Worm (Caenorhabditis elegans) whole organism, L4 larva: Measurements from ENCODE around the gene F46H5.2.

Experiments
- F10B5.3 ChIP-seq: sonication (generic microtip); optimal IDR thresholded peaks from 2 replicates; lab custom pipeline; 2016; ENCODE audit warnings: mild to moderate bottlenecking, missing genetic modification characterization, missing compliant biosample characterization
- F37D6.2 ChIP-seq: sonication (generic microtip); optimal IDR thresholded peaks from 2 replicates; lab custom pipeline; 2016; ENCODE audit warnings: mild to moderate bottlenecking, missing genetic modification characterization, missing compliant biosample characterization
- F49E8.2 ChIP-seq: sonication (generic microtip); optimal IDR thresholded peaks from 2 replicates; lab custom pipeline; 2016; ENCODE audit warnings: missing compliant biosample characterization, mild to moderate bottlenecking, missing genetic modification characterization, borderline replicate concordance
- T20F7.1 ChIP-seq: fragments of 200-800 bp; sonication (Bioruptor generic); optimal IDR thresholded peaks from 2 replicates; lab custom pipeline; 2018; ENCODE audit warnings: mild to moderate bottlenecking, missing genetic modification characterization, missing compliant biosample characterization
- ZK337.2 ChIP-seq: fragments of 200-800 bp; sonication (Bioruptor generic); IDR thresholded peaks from 2 replicates; pipeline ENCODE4 v1.3.6; 2022; ENCODE audit warnings: missing genetic modification reagents, missing genetic modification characterization, missing compliant biosample characterization
- aha-1 ChIP-seq: fragments of 150-350 bp; peaks from one replicate; lab custom pipeline; 2014; ENCODE audit warnings: missing biosample characterization, missing genetic modification characterization
- ama-1 ChIP-seq: fragments of 150-350 bp; optimal IDR thresholded peaks from 2 replicates; lab custom pipeline; 2014; ENCODE audit warnings: inconsistent platforms, mixed read lengths
- arid-1 ChIP-seq: fragments of 200-800 bp; sonication (Bioruptor generic); conservative IDR thresholded peaks from 2 replicates; pipeline ENCODE4 v1.3.6; 2022; ENCODE audit warnings: missing genetic modification reagents, missing genetic modification characterization, missing compliant biosample characterization
- ces-1 ChIP-seq: fragments of 150-350 bp; sonication (generic microtip); optimal IDR thresholded peaks from 4 replicates; lab custom pipeline; 2014; ENCODE audit warnings: missing biosample characterization, missing genetic modification reagents, missing genetic modification characterization
- cey-2 ChIP-seq: sonication (generic microtip); optimal IDR thresholded peaks from 3 replicates; lab custom pipeline; 2017; ENCODE audit warnings: missing genetic modification characterization, mild to moderate bottlenecking, missing compliant biosample characterization, antibody characterized with exemption, borderline replicate concordance; ENCODE audit not compliant: insufficient read depth
- daf-12 ChIP-seq: fragments of 150-350 bp; optimal IDR thresholded peaks from 2 replicates; lab custom pipeline; 2014; ENCODE audit warnings: missing biosample characterization, missing genetic modification reagents, missing genetic modification characterization
- daf-16 ChIP-seq, 3 experiments: sonication (generic microtip); optimal IDR thresholded peaks; 2 replicates each; lab custom pipeline; 2016 to 2017; ENCODE audit warnings: missing genetic modification characterization in 3 of 3, missing genetic modification reagents in 3 of 3, mild to moderate bottlenecking in 2 of 3, missing compliant biosample characterization in 2 of 3, missing biosample characterization in 1 of 3, moderate library complexity in 1 of 3
- daf-19 ChIP-seq: fragments of 200-800 bp; sonication (Bioruptor generic); conservative IDR thresholded peaks from 2 replicates; pipeline ENCODE4 v1.3.6; 2022; ENCODE audit warnings: missing genetic modification characterization, missing compliant biosample characterization
- dmd-6 ChIP-seq: fragments of 200-800 bp; sonication (Bioruptor generic); IDR thresholded peaks from 2 replicates; pipeline ENCODE4 v1.3.6; 2022; ENCODE audit warnings: missing genetic modification reagents, missing genetic modification characterization, missing compliant biosample characterization
- dmd-9 ChIP-seq: fragments of 200-800 bp; sonication (Bioruptor generic); IDR thresholded peaks from 2 replicates; pipeline ENCODE4 v1.3.6; 2022; ENCODE audit warnings: missing genetic modification reagents, missing genetic modification characterization, missing compliant biosample characterization
- dpl-1 ChIP-seq: fragments of 150-350 bp; optimal IDR thresholded peaks from 2 replicates; lab custom pipeline; 2014; ENCODE audit warnings: missing biosample characterization, missing genetic modification reagents, missing genetic modification characterization
- dve-1 ChIP-seq: sonication (generic microtip); optimal IDR thresholded peaks from 2 replicates; lab custom pipeline; 2017; ENCODE audit warnings: antibody characterized with exemption, mild to moderate bottlenecking, missing genetic modification characterization, missing compliant biosample characterization; ENCODE audit not compliant: insufficient read depth
- egl-27 ChIP-seq: sonication (generic microtip); optimal IDR thresholded peaks from 3 replicates; lab custom pipeline; 2017; ENCODE audit warnings: missing biosample characterization, missing genetic modification reagents, missing genetic modification characterization
- egl-43 ChIP-seq: fragments of 200-800 bp; sonication (Bioruptor generic); IDR thresholded peaks from 2 replicates; pipeline ENCODE4 v1.3.6; 2022; ENCODE audit warnings: missing genetic modification reagents, missing genetic modification characterization, missing compliant biosample characterization
- fkh-10 ChIP-seq: fragments of 150-350 bp; optimal IDR thresholded peaks from 2 replicates; lab custom pipeline; 2014; ENCODE audit warnings: missing biosample characterization, missing genetic modification reagents, missing genetic modification characterization
- fos-1 ChIP-seq: fragments of 150-350 bp; optimal IDR thresholded peaks from 2 replicates; lab custom pipeline; 2014; ENCODE audit warnings: missing biosample characterization, missing genetic modification characterization
- gei-8 ChIP-seq: fragments of 200-800 bp; sonication (Bioruptor generic); optimal IDR thresholded peaks from 2 replicates; lab custom pipeline; 2018; ENCODE audit warnings: mild to moderate bottlenecking, missing genetic modification characterization, missing compliant biosample characterization
- hlh-11 ChIP-seq: fragments of 200-800 bp; sonication (Bioruptor generic); optimal IDR thresholded peaks from 2 replicates; lab custom pipeline; 2018; ENCODE audit warnings: mild to moderate bottlenecking, missing genetic modification characterization, missing compliant biosample characterization
- hlh-30 ChIP-seq: sonication (generic microtip); optimal IDR thresholded peaks from 2 replicates; lab custom pipeline; 2017; ENCODE audit warnings: antibody characterized with exemption, mild to moderate bottlenecking, missing genetic modification characterization, missing compliant biosample characterization; ENCODE audit not compliant: insufficient read depth
- hmg-1.1 ChIP-seq: fragments of 200-800 bp; sonication (Bioruptor generic); IDR thresholded peaks from 2 replicates; pipeline ENCODE4 v1.3.6; 2022; ENCODE audit warnings: missing genetic modification reagents, missing genetic modification characterization, missing compliant biosample characterization
- jun-1 ChIP-seq: fragments of 150-350 bp; optimal IDR thresholded peaks from 2 replicates; lab custom pipeline; 2014; ENCODE audit warnings: missing biosample characterization, missing genetic modification reagents, missing genetic modification characterization
- lim-7 ChIP-seq: fragments of 200-800 bp; sonication (Bioruptor generic); IDR thresholded peaks from 2 replicates; pipeline ENCODE4 v1.3.6; 2022; ENCODE audit warnings: missing genetic modification characterization, missing compliant biosample characterization
- lir-3 ChIP-seq: sonication (generic microtip); optimal IDR thresholded peaks from 2 replicates; lab custom pipeline; 2016; ENCODE audit warnings: mild to moderate bottlenecking, missing genetic modification characterization, missing compliant biosample characterization
- mdl-1 ChIP-seq, 2 experiments: fragments of 150-350 bp in 1 of 2; sonication (generic microtip) in 1 of 2; optimal IDR thresholded peaks; 2 replicates each; lab custom pipeline; 2014 to 2017; ENCODE audit warnings: missing biosample characterization in 2 of 2, missing genetic modification characterization in 2 of 2
- mdt-29 ChIP-seq: fragments of 200-800 bp; sonication (Bioruptor generic); IDR thresholded peaks from 2 replicates; pipeline ENCODE4 v1.3.6; 2022; ENCODE audit warnings: missing genetic modification reagents, missing genetic modification characterization, missing compliant biosample characterization
- mep-1 ChIP-seq: fragments of 150-350 bp; sonication (generic microtip); optimal IDR thresholded peaks from 3 replicates; lab custom pipeline; 2014; ENCODE audit warnings: missing biosample characterization, missing genetic modification characterization
- mes-2 ChIP-seq: sonication (generic microtip); optimal IDR thresholded peaks from 2 replicates; lab custom pipeline; 2016; ENCODE audit warnings: missing genotype, mild to moderate bottlenecking, missing genetic modification characterization, missing compliant biosample characterization; ENCODE audit not compliant: poor library complexity, severe bottlenecking
- nhr-237 ChIP-seq: sonication (generic microtip); optimal IDR thresholded peaks from 2 replicates; lab custom pipeline; 2017; ENCODE audit warnings: missing biosample characterization, missing genetic modification characterization
- nhr-25 ChIP-seq: sonication (generic microtip); optimal IDR thresholded peaks from 2 replicates; lab custom pipeline; 2017; ENCODE audit warnings: missing genetic modification characterization, mild to moderate bottlenecking, missing compliant biosample characterization, antibody characterized with exemption, moderate library complexity, borderline replicate concordance; ENCODE audit not compliant: insufficient read depth
- nhr-28 ChIP-seq: fragments of 150-350 bp; optimal IDR thresholded peaks from 2 replicates; lab custom pipeline; 2014; ENCODE audit warnings: missing biosample characterization, missing genetic modification characterization
- nhr-42 ChIP-seq: fragments of 200-800 bp; sonication (Bioruptor generic); IDR thresholded peaks from 2 replicates; pipeline ENCODE4 v1.3.6; 2022; ENCODE audit warnings: missing genetic modification characterization, missing compliant biosample characterization
- nhr-48 ChIP-seq: sonication (generic microtip); optimal IDR thresholded peaks from 2 replicates; lab custom pipeline; 2016; ENCODE audit warnings: mild to moderate bottlenecking, missing genetic modification characterization, missing compliant biosample characterization
- nhr-6 ChIP-seq: fragments of 150-350 bp; optimal IDR thresholded peaks from 2 replicates; lab custom pipeline; 2014; ENCODE audit warnings: missing biosample characterization, missing genetic modification characterization
- pqm-1 ChIP-seq: sonication (generic microtip); optimal IDR thresholded peaks from 2 replicates; lab custom pipeline; 2017; ENCODE audit warnings: missing biosample characterization, missing genetic modification characterization
- rbr-2 ChIP-seq: sonication (generic microtip); optimal IDR thresholded peaks from 2 replicates; lab custom pipeline; 2016; ENCODE audit warnings: missing genotype, missing genetic modification characterization, missing compliant biosample characterization
- saeg-2 ChIP-seq: fragments of 200-800 bp; sonication (Bioruptor generic); IDR thresholded peaks from 2 replicates; pipeline ENCODE4 v1.3.6; 2022; ENCODE audit warnings: missing genetic modification reagents, missing genetic modification characterization, missing compliant biosample characterization
- set-16 ChIP-seq: fragments of 200-800 bp; sonication (Bioruptor generic); IDR thresholded peaks from 2 replicates; pipeline ENCODE4 v1.3.6; 2022; ENCODE audit warnings: missing genetic modification reagents, missing genetic modification characterization, missing compliant biosample characterization
- snpc-1.2 ChIP-seq: fragments of 200-800 bp; sonication (Bioruptor generic); IDR thresholded peaks from 2 replicates; pipeline ENCODE4 v1.3.6; 2022; ENCODE audit warnings: missing genetic modification reagents, missing genetic modification characterization, missing compliant biosample characterization
- tag-97 ChIP-seq: fragments of 200-800 bp; sonication (Bioruptor generic); IDR thresholded peaks from 2 replicates; pipeline ENCODE4 v1.3.6; 2022; ENCODE audit warnings: missing genetic modification characterization, missing compliant biosample characterization
- tra-1 ChIP-seq: fragments of 200-800 bp; sonication (Bioruptor generic); IDR thresholded peaks from 2 replicates; pipeline ENCODE4 v1.3.6; 2022; ENCODE audit warnings: missing genetic modification reagents, missing genetic modification characterization, missing compliant biosample characterization
- unc-39 ChIP-seq: sonication (generic microtip); optimal IDR thresholded peaks from 2 replicates; lab custom pipeline; 2017; ENCODE audit warnings: missing biosample characterization, missing genetic modification characterization
- zfp-2 ChIP-seq: sonication (generic microtip); optimal IDR thresholded peaks from 2 replicates; lab custom pipeline; 2016; ENCODE audit warnings: mild to moderate bottlenecking, missing genetic modification characterization, missing compliant biosample characterization
- ztf-7 ChIP-seq: fragments of 150-350 bp; optimal IDR thresholded peaks from 2 replicates; lab custom pipeline; 2014; ENCODE audit warnings: missing biosample characterization, missing genetic modification characterization

Gene F46H5.2

DNA sequence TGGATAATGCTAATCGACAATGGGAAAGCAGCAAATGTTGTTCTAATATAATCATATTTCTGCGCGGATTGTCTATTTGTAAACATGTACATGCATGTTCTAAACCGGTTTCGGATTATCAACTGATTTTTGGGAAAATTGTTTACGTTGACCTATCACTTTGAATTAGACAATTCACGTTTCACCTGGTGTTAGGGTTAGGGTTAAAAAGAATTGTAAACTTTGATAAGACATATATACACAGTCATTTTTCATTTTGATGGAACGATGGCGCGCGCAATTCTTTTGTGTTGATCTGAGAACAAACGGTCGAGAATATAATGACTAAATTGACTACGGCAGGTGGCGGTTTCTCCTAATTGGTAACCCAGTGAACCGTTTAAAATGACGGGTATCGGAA is 23.3 kb upstream of the F46H5.2 start:
- TF ChIP-seq T20F7.1 (GFP tag; lab: Kevin White, UChicago) (peak; percentile 12), nhr-42 (GFP tag; lab: Robert Waterston, UW) (no peak), dve-1 (tag; lab: Kevin White, UChicago) (peak; percentile 12), snpc-1.2 (GFP tag; lab: Robert Waterston, UW) (no peak), hlh-30 (tag; lab: Kevin White, UChicago) (peak; percentile 29), daf-16 (GFP tag; optimal IDR thresholded peaks at IDR 0.05; lab: Kevin White, UChicago) (no peak), daf-16 (tag; optimal IDR thresholded peaks at IDR 0.05; lab: Kevin White, UChicago) (peak; percentile 69), nhr-28 (peak; percentile 17), aha-1 (tag; lab: Kevin White, UChicago) (peak; percentile 71), mdl-1 (tag; optimal IDR thresholded peaks at IDR 0.05; lab: Kevin White, UChicago) (peak in 1 of 2 experiments; percentile 0)

DNA sequence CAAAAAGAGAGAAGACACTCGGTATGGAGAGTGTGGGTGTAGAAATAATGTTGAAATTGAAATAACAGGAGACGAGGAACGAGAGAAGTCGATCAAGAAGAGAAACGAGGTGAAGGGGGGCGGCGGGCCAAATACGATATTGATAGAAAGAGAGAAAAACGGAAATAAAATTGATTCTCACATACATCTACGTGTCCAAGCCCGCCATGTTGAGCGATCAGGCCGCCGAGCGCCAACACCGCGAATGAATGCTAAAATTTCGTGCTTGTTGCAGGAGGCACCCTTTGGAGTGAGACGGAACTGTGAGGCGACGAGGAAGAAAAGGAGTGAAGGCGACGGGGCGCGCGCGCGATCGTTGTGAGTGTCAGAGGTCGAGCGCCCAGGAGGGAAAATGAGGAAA is 22.6 kb upstream of the F46H5.2 start, which contains the start of gene F46H5.7:
TSS of gene F46H5.7 (minus strand) at position 106 of the 400 bp plus-strand sequence.
- TF ChIP-seq tag-97 (GFP tag; lab: Robert Waterston, UW) (no peak), nhr-28 (peak; percentile 25), hmg-1.1 (GFP tag; lab: Robert Waterston, UW) (no peak), fkh-10 (no peak), set-16 (GFP tag; lab: Robert Waterston, UW) (peak; percentile 77), ama-1 (lab: Kevin White, UChicago) (peak; percentile 10), ztf-7 (tag; lab: Kevin White, UChicago) (no peak), unc-39 (no peak), rbr-2 (tag; lab: Kevin White, UChicago) (no peak), daf-16 (GFP tag; optimal IDR thresholded peaks at IDR 0.05; lab: Kevin White, UChicago) (no peak), daf-16 (tag; optimal IDR thresholded peaks at IDR 0.05; lab: Kevin White, UChicago) (peak; percentile 36), T20F7.1 (GFP tag; lab: Kevin White, UChicago) (no peak), egl-43 (GFP tag; lab: Robert Waterston, UW) (no peak), dpl-1 (GFP tag; lab: Kevin White, UChicago) (no peak), egl-27 (tag; lab: Kevin White, UChicago) (no peak), mep-1 (tag; lab: Kevin White, UChicago) (no peak), F49E8.2 (tag; lab: Kevin White, UChicago) (no peak), cey-2 (tag; lab: Kevin White, UChicago) (no peak), nhr-25 (tag; lab: Kevin White, UChicago) (peak; percentile 31), ZK337.2 (GFP tag; lab: Robert Waterston, UW) (no peak), jun-1 (tag; lab: Kevin White, UChicago) (no peak), lim-7 (0 out of 2 replicates have a peak, but pooled peaks have one; percentile 25), pqm-1 (tag; lab: Kevin White, UChicago) (peak; percentile 50), lir-3 (tag; lab: Kevin White, UChicago) (no peak), nhr-237 (tag; lab: Kevin White, UChicago) (no peak), mdt-29 (GFP tag; lab: Robert Waterston, UW) (peak; percentile 33; the same call in 1 of the 2 replicates), nhr-6 (tag; lab: Kevin White, UChicago) (no peak), tra-1 (GFP tag; lab: Robert Waterston, UW) (no peak), fos-1 (tag; lab: Kevin White, UChicago) (no peak), F10B5.3 (tag; lab: Kevin White, UChicago) (no peak), nhr-48 (tag; lab: Kevin White, UChicago) (peak; percentile 12), mes-2 (no peak), daf-12 (no peak), dmd-6 (GFP tag; lab: Robert Waterston, UW) (peak; percentile 43; the same call in 1 of the 2 replicates), hlh-11 (peak; percentile 50), gei-8 (GFP tag; lab: Kevin White, UChicago) (no peak), daf-19 (no peak), ces-1 (GFP tag; lab: Kevin White, UChicago) (no peak), dmd-9 (GFP tag; lab: Robert Waterston, UW) (no peak), arid-1 (GFP tag; lab: Robert Waterston, UW) (no peak), saeg-2 (GFP tag; lab: Robert Waterston, UW) (no peak), zfp-2 (tag; lab: Kevin White, UChicago) (no peak), F37D6.2 (no peak)
